Fruit fly (Drosophila melanogaster) whole organism, embryonic: ENCODE data around the gene Cpr.

Source experiments
- Abd-B ChIP-seq: fragments of 200-800 bp; sonication (Bioruptor generic); optimal IDR thresholded peaks from 2 replicates; lab custom pipeline; 2018; ENCODE audit warnings: missing biosample characterization, mild to moderate bottlenecking, missing genetic modification characterization, moderate library complexity
- Adf1 ChIP-seq: fragments of 200-800 bp; sonication (Bioruptor generic); IDR thresholded peaks from 2 replicates; pipeline ENCODE4 v1.3.6; 2022; ENCODE audit warnings: missing biosample characterization, missing genetic modification characterization
- Asciz ChIP-seq: fragments of 200-800 bp; sonication (Bioruptor generic); optimal IDR thresholded peaks from 2 replicates; lab custom pipeline; 2017; ENCODE audit warnings: missing biosample characterization, mild to moderate bottlenecking, missing genetic modification characterization, missing genetic modification reagents
- Awh ChIP-seq: fragments of 200-800 bp; sonication (Bioruptor generic); IDR thresholded peaks from 2 replicates; pipeline ENCODE4, ENCODE4 v1.3.6; 2022; ENCODE audit warnings: missing biosample characterization, missing genetic modification characterization
- CG11504 ChIP-seq: fragments of 200-800 bp; sonication (Bioruptor generic); optimal IDR thresholded peaks from 3 replicates; lab custom pipeline; 2019; ENCODE audit warnings: missing biosample characterization, mild to moderate bottlenecking, missing genetic modification characterization, moderate library complexity
- CG12219 ChIP-seq: fragments of 200-800 bp; sonication (Bioruptor generic); optimal IDR thresholded peaks from 3 replicates; lab custom pipeline; 2018; ENCODE audit warnings: missing biosample characterization, mild to moderate bottlenecking, missing genetic modification characterization
- CG12236 ChIP-seq: fragments of 200-800 bp; sonication (Bioruptor generic); optimal IDR thresholded peaks from 2 replicates; lab custom pipeline; 2016; ENCODE audit warnings: missing biosample characterization, missing genetic modification characterization
- CG13123 ChIP-seq: fragments of 200-800 bp; sonication (Bioruptor generic); optimal IDR thresholded peaks from 2 replicates; lab custom pipeline; 2016; ENCODE audit warnings: missing biosample characterization, missing genetic modification characterization
- CG15011 ChIP-seq: fragments of 200-800 bp; sonication (Bioruptor generic); optimal IDR thresholded peaks from 3 replicates; lab custom pipeline; 2018; ENCODE audit warnings: missing biosample characterization, mild to moderate bottlenecking, missing genetic modification characterization
- CG15601 ChIP-seq: fragments of 200-800 bp; sonication (Bioruptor generic); optimal IDR thresholded peaks from 3 replicates; lab custom pipeline; 2019; ENCODE audit warnings: missing biosample characterization, mild to moderate bottlenecking, missing genetic modification characterization, moderate library complexity
- CG2129 ChIP-seq: fragments of 200-800 bp; sonication (Bioruptor generic); IDR thresholded peaks from 2 replicates; pipeline ENCODE4 v1.3.6; 2022; ENCODE audit warnings: missing biosample characterization, missing genetic modification characterization; ENCODE audit not compliant: partially characterized antibody
- CG2678 ChIP-seq: fragments of 200-800 bp; sonication (Bioruptor generic); optimal IDR thresholded peaks from 3 replicates; lab custom pipeline; 2019; ENCODE audit warnings: missing biosample characterization, mild to moderate bottlenecking, missing genetic modification characterization, moderate library complexity
- CG3163 ChIP-seq: fragments of 200-800 bp; sonication (Bioruptor generic); optimal IDR thresholded peaks from 3 replicates; lab custom pipeline; 2016; ENCODE audit warnings: missing biosample characterization, missing genetic modification characterization
- CG3847 ChIP-seq: fragments of 200-800 bp; sonication (Bioruptor generic); IDR thresholded peaks from 2 replicates; pipeline ENCODE4 v1.3.6; 2022; ENCODE audit warnings: missing biosample characterization, missing genetic modification characterization
- CG4424 ChIP-seq: fragments of 200-800 bp; sonication (Bioruptor generic); optimal IDR thresholded peaks from 3 replicates; lab custom pipeline; 2016; ENCODE audit warnings: missing biosample characterization, missing genetic modification characterization
- CG6683 ChIP-seq: fragments of 200-800 bp; sonication (Bioruptor generic); optimal IDR thresholded peaks from 2 replicates; lab custom pipeline; 2017; ENCODE audit warnings: missing biosample characterization, mild to moderate bottlenecking, missing genetic modification characterization, missing genetic modification reagents
- CG6765 ChIP-seq: fragments of 200-800 bp; sonication (Bioruptor generic); optimal IDR thresholded peaks from 3 replicates; lab custom pipeline; 2017; ENCODE audit warnings: missing biosample characterization, mild to moderate bottlenecking, missing genetic modification characterization
- CG7271 ChIP-seq: fragments of 200-800 bp; sonication (Bioruptor generic); optimal IDR thresholded peaks from 2 replicates; lab custom pipeline; 2018; ENCODE audit warnings: missing biosample characterization, mild to moderate bottlenecking, missing genetic modification characterization, moderate library complexity
- CG7963 ChIP-seq: fragments of 200-800 bp; sonication (Bioruptor generic); IDR thresholded peaks from 3 replicates; pipeline ENCODE4 v1.3.6; 2022; ENCODE audit warnings: missing biosample characterization, missing genetic modification characterization; ENCODE audit not compliant: partially characterized antibody
- CG9797 ChIP-seq: fragments of 200-800 bp; sonication (Bioruptor generic); optimal IDR thresholded peaks from 3 replicates; lab custom pipeline; 2018; ENCODE audit warnings: missing biosample characterization, mild to moderate bottlenecking, missing genetic modification characterization
- E2f2 ChIP-seq: fragments of 200-800 bp; sonication (Bioruptor generic); IDR thresholded peaks from 2 replicates; pipeline ENCODE4 v1.3.6; 2022; ENCODE audit warnings: missing biosample characterization, missing genetic modification characterization
- Fer2 ChIP-seq: fragments of 200-800 bp; sonication (Bioruptor generic); optimal IDR thresholded peaks from 2 replicates; lab custom pipeline; 2018; ENCODE audit warnings: missing biosample characterization, mild to moderate bottlenecking, missing genetic modification characterization, moderate library complexity
- HLH3B ChIP-seq: fragments of 200-800 bp; sonication (Bioruptor generic); IDR thresholded peaks from 2 replicates; pipeline ENCODE4 v1.3.6; 2022; ENCODE audit warnings: missing biosample characterization, missing genetic modification characterization
- Hey ChIP-seq: fragments of 200-800 bp; sonication (Bioruptor generic); optimal IDR thresholded peaks from 3 replicates; lab custom pipeline; 2018; ENCODE audit warnings: missing biosample characterization, mild to moderate bottlenecking, missing genetic modification characterization
- HmgD ChIP-seq: fragments of 200-800 bp; sonication (Bioruptor generic); optimal IDR thresholded peaks from 3 replicates; lab custom pipeline; 2016; ENCODE audit warnings: missing biosample characterization, missing genetic modification characterization
- HmgZ ChIP-seq: fragments of 200-800 bp; sonication (Bioruptor generic); optimal IDR thresholded peaks from 2 replicates; lab custom pipeline; 2018; ENCODE audit warnings: missing biosample characterization, mild to moderate bottlenecking, missing genetic modification characterization
- Hmx ChIP-seq: fragments of 200-800 bp; sonication (Bioruptor generic); optimal IDR thresholded peaks from 2 replicates; lab custom pipeline; 2016; ENCODE audit warnings: missing biosample characterization, missing genetic modification characterization
- Lim3 ChIP-seq: fragments of 200-800 bp; sonication (Bioruptor generic); IDR thresholded peaks from 2 replicates; pipeline ENCODE4 v1.3.6; 2022; ENCODE audit warnings: missing biosample characterization, missing genetic modification characterization
- NC2α ChIP-seq: fragments of 200-800 bp; sonication (Bioruptor generic); optimal IDR thresholded peaks from 2 replicates; lab custom pipeline; 2016; ENCODE audit warnings: missing biosample characterization, missing genetic modification characterization
- Pdp1 ChIP-seq, 2 experiments: fragments of 200-800 bp; sonication (Bioruptor generic); optimal IDR thresholded peaks; 3 replicates each; lab custom pipeline; 2016; ENCODE audit warnings: missing biosample characterization in 2 of 2, missing genetic modification characterization in 2 of 2, mild to moderate bottlenecking in 1 of 2, moderate library complexity in 1 of 2
- Rx ChIP-seq: fragments of 200-800 bp; sonication (Bioruptor generic); IDR thresholded peaks from 2 replicates; pipeline ENCODE4 v1.3.6; 2022; ENCODE audit warnings: missing biosample characterization, missing genetic modification characterization
- Sin3A ChIP-seq: fragments of >200 bp; optimal IDR thresholded peaks from 2 replicates; lab custom pipeline; 2018
- Six4 ChIP-seq: fragments of 200-800 bp; sonication (Bioruptor generic); optimal IDR thresholded peaks from 2 replicates; lab custom pipeline; 2016; ENCODE audit warnings: missing biosample characterization, missing genetic modification characterization
- Sox100B ChIP-seq: fragments of 200-800 bp; sonication (Bioruptor generic); optimal IDR thresholded peaks from 3 replicates; lab custom pipeline; 2018; ENCODE audit warnings: missing biosample characterization, mild to moderate bottlenecking, missing genetic modification characterization
- al ChIP-seq: fragments of 200-800 bp; sonication (Bioruptor generic); IDR thresholded peaks from 2 replicates; pipeline ENCODE4 v1.3.6; 2022; ENCODE audit warnings: missing biosample characterization, missing genetic modification characterization
- aop ChIP-seq: fragments of 200-800 bp; sonication (Bioruptor generic); IDR thresholded peaks from 2 replicates; pipeline ENCODE4 v1.3.6; 2022; ENCODE audit warnings: missing biosample characterization, missing genetic modification characterization
- ap ChIP-seq: fragments of 200-800 bp; sonication (Bioruptor generic); IDR thresholded peaks from 2 replicates; pipeline ENCODE4 v1.3.6; 2022; ENCODE audit warnings: missing biosample characterization, missing genetic modification characterization
- ara ChIP-seq: fragments of 200-800 bp; sonication (Bioruptor generic); IDR thresholded peaks from 2 replicates; pipeline ENCODE4 v1.3.6; 2022; ENCODE audit warnings: missing biosample characterization, missing genetic modification characterization
- ash1 ChIP-seq: fragments of 200-800 bp; sonication (Bioruptor generic); optimal IDR thresholded peaks from 2 replicates; lab custom pipeline; 2018; ENCODE audit warnings: missing biosample characterization, mild to moderate bottlenecking, missing genetic modification characterization
- chn ChIP-seq: fragments of 200-800 bp; sonication (Bioruptor generic); optimal IDR thresholded peaks from 2 replicates; lab custom pipeline; 2016; ENCODE audit warnings: missing biosample characterization, missing genetic modification characterization
- disco-r ChIP-seq: fragments of 200-800 bp; sonication (Bioruptor generic); optimal IDR thresholded peaks from 2 replicates; lab custom pipeline; 2016; ENCODE audit warnings: missing biosample characterization, missing genetic modification characterization
- emc ChIP-seq: fragments of 200-800 bp; sonication (Bioruptor generic); optimal IDR thresholded peaks from 2 replicates; lab custom pipeline; 2016; ENCODE audit warnings: missing biosample characterization, missing genetic modification characterization
- gsb ChIP-seq: fragments of 200-800 bp; sonication (Bioruptor generic); IDR thresholded peaks from 2 replicates; pipeline ENCODE4 v1.3.6; 2022; ENCODE audit warnings: missing biosample characterization, missing genetic modification characterization
- gt ChIP-seq: fragments of 200-800 bp; sonication (Bioruptor generic); IDR thresholded peaks from 2 replicates; pipeline ENCODE4 v1.3.6; 2022; ENCODE audit warnings: missing biosample characterization, missing genetic modification characterization
- knrl ChIP-seq: fragments of 200-800 bp; sonication (Bioruptor generic); IDR thresholded peaks from 3 replicates; pipeline ENCODE4 v1.3.6; 2022; ENCODE audit warnings: missing biosample characterization, missing genetic modification characterization; ENCODE audit not compliant: partially characterized antibody
- nau ChIP-seq: fragments of 200-800 bp; sonication (Bioruptor generic); optimal IDR thresholded peaks from 3 replicates; lab custom pipeline; 2017; ENCODE audit warnings: missing biosample characterization, mild to moderate bottlenecking, missing genetic modification characterization, missing genetic modification reagents
- p53 ChIP-seq: fragments of 200-800 bp; sonication (Bioruptor generic); optimal IDR thresholded peaks from 2 replicates; lab custom pipeline; 2016; ENCODE audit warnings: missing biosample characterization, missing genetic modification characterization
- peb ChIP-seq: fragments of 200-800 bp; sonication (Bioruptor generic); IDR thresholded peaks from 2 replicates; pipeline ENCODE4 v1.3.6; 2022; ENCODE audit warnings: missing biosample characterization, missing genetic modification characterization
- ranshi ChIP-seq: fragments of 200-800 bp; sonication (Bioruptor generic); IDR thresholded peaks from 2 replicates; pipeline ENCODE4 v1.3.6; 2022; ENCODE audit warnings: missing biosample characterization, missing genetic modification characterization
- sisA ChIP-seq: fragments of 200-800 bp; sonication (Bioruptor generic); IDR thresholded peaks from 2 replicates; pipeline ENCODE4 v1.3.6; 2022; ENCODE audit warnings: missing biosample characterization, missing genetic modification characterization
- slp2 ChIP-seq: fragments of 200-800 bp; sonication (Bioruptor generic); optimal IDR thresholded peaks from 2 replicates; lab custom pipeline; 2016; ENCODE audit warnings: missing biosample characterization, missing genetic modification characterization
- trh ChIP-seq: fragments of 200-800 bp; sonication (Bioruptor generic); optimal IDR thresholded peaks from 2 replicates; lab custom pipeline; 2016; ENCODE audit warnings: missing biosample characterization, missing genetic modification characterization

Cpr gene

DNA sequence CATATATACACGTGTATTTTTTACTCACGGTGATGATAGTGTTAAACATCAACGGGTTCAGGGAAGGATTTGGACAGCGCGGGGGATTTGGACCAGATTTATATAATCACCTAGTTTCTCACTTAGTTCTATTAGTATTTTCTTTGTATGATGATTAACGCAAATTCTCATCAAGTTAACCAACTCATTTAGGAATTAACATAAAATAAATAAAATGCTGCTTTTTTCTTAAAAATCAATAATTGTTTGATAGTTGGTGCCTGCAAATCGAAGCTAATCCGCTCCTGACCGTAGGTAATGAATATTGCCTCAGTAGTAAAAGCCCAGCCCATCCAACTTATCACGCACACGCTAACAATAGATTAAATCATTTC, 13.2 kb downstream of the Cpr start (continued):
- peak; percentile 96 for TF ChIP-seq CG2678 (tag; lab: Kevin White, UChicago)
- peak; percentile 47; the same call in 1 of the 3 replicates for TF ChIP-seq knrl (GFP tag; lab: Robert Waterston, UW)
- peak; percentile 59; the same call in 1 of the 2 replicates for TF ChIP-seq ara (GFP tag; lab: Robert Waterston, UW)
- peak; percentile 79 for TF ChIP-seq Sox100B (GFP tag; lab: Kevin White, UChicago)
- TF ChIP-seq CG3163 (GFP tag; lab: Kevin White, UChicago) = peak; percentile 42
- TF ChIP-seq Abd-B (GFP tag; lab: Kevin White, UChicago) = peak; percentile 93
- peak; percentile 85 for TF ChIP-seq HmgZ (tag; lab: Kevin White, UChicago)
- peak; percentile 45 for TF ChIP-seq Asciz
- peak; percentile 46 for TF ChIP-seq CG15601 (tag; lab: Kevin White, UChicago)
- peak; percentile 27 for TF ChIP-seq NC2α (GFP tag; lab: Kevin White, UChicago)
- TF ChIP-seq Sin3A (lab: Kevin White, UChicago) = no peak
- peak; percentile 65 for TF ChIP-seq chn (GFP tag; lab: Kevin White, UChicago)
- peak; percentile 82 for TF ChIP-seq Rx
- TF ChIP-seq Hey = no peak
- TF ChIP-seq al (GFP tag; lab: Robert Waterston, UW) = peak; percentile 82
- TF ChIP-seq gsb = peak; percentile 78
- TF ChIP-seq sisA = peak; percentile 91
- TF ChIP-seq nau (GFP tag; lab: Kevin White, UChicago) = peak; percentile 65
- peak; percentile 78 for TF ChIP-seq CG4424
- peak; percentile 4 for TF ChIP-seq CG13123 (GFP tag; lab: Kevin White, UChicago)
- TF ChIP-seq Awh (GFP tag; lab: Robert Waterston, UW) = no peak
- TF ChIP-seq p53 (GFP tag; lab: Kevin White, UChicago) = peak; percentile 38
- TF ChIP-seq Lim3 (GFP tag; lab: Robert Waterston, UW) = peak; percentile 65
- peak; percentile 81 for TF ChIP-seq HLH3B (GFP tag; lab: Robert Waterston, UW)
- peak; percentile 68 for TF ChIP-seq CG12219 (GFP tag; lab: Kevin White, UChicago)
- TF ChIP-seq CG12236 (GFP tag; lab: Kevin White, UChicago) = peak; percentile 29
- 0 out of 2 replicates have a peak, but pooled peaks have one; percentile 31 for TF ChIP-seq aop (GFP tag; lab: Robert Waterston, UW)
- peak; percentile 59 for TF ChIP-seq CG6765 (GFP tag; lab: Kevin White, UChicago)
- peak; percentile 38; the same call in 1 of the 2 replicates for TF ChIP-seq gt (GFP tag; lab: Robert Waterston, UW)
- TF ChIP-seq ap = peak; percentile 53
- TF ChIP-seq E2f2 (GFP tag; lab: Robert Waterston, UW) = peak; percentile 64
- peak; percentile 54 for TF ChIP-seq CG6683 (GFP tag; lab: Kevin White, UChicago)
- peak; percentile 92 for TF ChIP-seq CG3847
- TF ChIP-seq Fer2 = peak; percentile 83
- TF ChIP-seq trh (GFP tag; lab: Kevin White, UChicago) = peak; percentile 41
- no peak for TF ChIP-seq CG7271 (tag; lab: Kevin White, UChicago)
- TF ChIP-seq slp2 (GFP tag; lab: Kevin White, UChicago) = peak; percentile 36
- peak; percentile 90 for TF ChIP-seq ranshi (GFP tag; lab: Robert Waterston, UW)
- peak; percentile 47 for TF ChIP-seq emc (GFP tag; lab: Kevin White, UChicago)
- peak; percentile 53 for TF ChIP-seq Six4 (GFP tag; lab: Kevin White, UChicago)
- TF ChIP-seq disco-r (GFP tag; lab: Kevin White, UChicago) = peak; percentile 68
- TF ChIP-seq Pdp1 (GFP tag; optimal IDR thresholded peaks at IDR 0.05; lab: Kevin White, UChicago) = peak; percentile 85 to 94
- peak; percentile 91 for TF ChIP-seq CG11504 (tag; lab: Kevin White, UChicago)
- no peak for TF ChIP-seq ash1 (GFP tag; lab: Kevin White, UChicago)
- TF ChIP-seq Adf1 (GFP tag; lab: Robert Waterston, UW) = peak; percentile 65
- TF ChIP-seq Hmx (GFP tag; lab: Kevin White, UChicago) = peak; percentile 78
- peak; percentile 83 for TF ChIP-seq peb (GFP tag; lab: Robert Waterston, UW)
- TF ChIP-seq CG9797 = no peak
- TF ChIP-seq HmgD = peak; percentile 49
- TF ChIP-seq CG7963 (GFP tag; lab: Robert Waterston, UW) = no peak
- no peak for TF ChIP-seq CG2129 (GFP tag; lab: Robert Waterston, UW)
- TF ChIP-seq CG15011 = peak; percentile 84
